Worm (Caenorhabditis elegans) whole organism, L1 larva: ENCODE results near the gene elli-1.

Source experiments
- C16A3.4 ChIP-seq: fragments of 150-350 bp; optimal IDR thresholded peaks from 2 replicates; lab custom pipeline; 2014; ENCODE audit warnings: missing biosample characterization, missing genetic modification characterization
- C34B4.2 ChIP-seq: sonication (generic microtip); optimal IDR thresholded peaks from 2 replicates; lab custom pipeline; 2017; ENCODE audit warnings: mild to moderate bottlenecking, missing genetic modification characterization, missing compliant biosample characterization
- F16B12.6 ChIP-seq: fragments of 150-350 bp; optimal IDR thresholded peaks from 2 replicates; lab custom pipeline; 2014; ENCODE audit warnings: missing biosample characterization, missing genetic modification characterization
- blmp-1 ChIP-seq: fragments of 150-350 bp; optimal IDR thresholded peaks from 2 replicates; lab custom pipeline; 2014; ENCODE audit warnings: missing biosample characterization, missing genetic modification characterization
- ceh-82 ChIP-seq, 3 experiments: fragments of 150-350 bp in 1 of 3; sonication (generic microtip) in 2 of 3; optimal IDR thresholded peaks; 2 replicates each; lab custom pipeline; 2014 to 2017; ENCODE audit warnings: missing biosample characterization in 3 of 3, missing genetic modification characterization in 3 of 3
- dpl-1 ChIP-seq, 3 experiments: fragments of 150-350 bp in 2 of 3; sonication (generic microtip) in 1 of 3; optimal IDR thresholded peaks; 2 replicates each; lab custom pipeline; 2014 to 2017; ENCODE audit warnings: missing biosample characterization in 3 of 3, missing genetic modification characterization in 3 of 3, missing genetic modification reagents in 3 of 3
- efl-1 ChIP-seq, 4 experiments: fragments of 150-350 bp; optimal IDR thresholded peaks in 3 of 4; peaks in 1 of 4; 1 replicate in 1 of 4; 2 replicates in 3 of 4; lab custom pipeline; 2014; ENCODE audit warnings: missing biosample characterization in 2 of 4, missing genetic modification characterization in 2 of 4, missing genetic modification reagents in 2 of 4
- egl-13 ChIP-seq: sonication (generic microtip); optimal IDR thresholded peaks from 2 replicates; lab custom pipeline; 2016; ENCODE audit warnings: missing genotype, missing genetic modification reagents, missing genetic modification characterization, missing compliant biosample characterization
- elt-2 ChIP-seq: sonication (generic microtip); optimal IDR thresholded peaks from 2 replicates; lab custom pipeline; 2016; ENCODE audit warnings: missing genetic modification characterization, mild to moderate bottlenecking, inconsistent platforms, missing compliant biosample characterization, missing genetic modification reagents
- elt-3 ChIP-seq, 6 experiments: fragments of 150-350 bp in 1 of 6; sonication (generic microtip); optimal IDR thresholded peaks; 2 replicates each; lab custom pipeline; 2017 to 2018; ENCODE audit warnings: missing biosample characterization in 6 of 6, missing genetic modification characterization in 6 of 6, inconsistent platforms in 1 of 6
- fkh-10 ChIP-seq: sonication (generic microtip); optimal IDR thresholded peaks from 2 replicates; lab custom pipeline; 2017; ENCODE audit warnings: missing biosample characterization, missing genetic modification reagents, missing genetic modification characterization
- fkh-4 ChIP-seq: sonication (generic microtip); optimal IDR thresholded peaks from 2 replicates; lab custom pipeline; 2016; ENCODE audit warnings: missing compliant biosample characterization, missing genetic modification characterization, borderline replicate concordance
- fkh-8 ChIP-seq: sonication (generic microtip); optimal IDR thresholded peaks from 2 replicates; lab custom pipeline; 2016; ENCODE audit warnings: mild to moderate bottlenecking, missing genetic modification characterization, missing compliant biosample characterization
- fos-1 ChIP-seq: fragments of 150-350 bp; optimal IDR thresholded peaks from 2 replicates; lab custom pipeline; 2014; ENCODE audit warnings: missing biosample characterization, missing genetic modification characterization
- hlh-17 ChIP-seq: fragments of 200-800 bp; sonication (Bioruptor generic); optimal IDR thresholded peaks from 2 replicates; lab custom pipeline; 2018; ENCODE audit warnings: missing genetic modification characterization, mild to moderate bottlenecking, missing compliant biosample characterization, moderate library complexity, borderline replicate concordance
- hpl-2 ChIP-seq: fragments of 150-350 bp; optimal IDR thresholded peaks from 2 replicates; lab custom pipeline; 2014; ENCODE audit warnings: missing biosample characterization, missing genetic modification reagents, missing genetic modification characterization
- irx-1 ChIP-seq: sonication (generic microtip); optimal IDR thresholded peaks from 2 replicates; lab custom pipeline; 2016; ENCODE audit warnings: missing genetic modification characterization, missing compliant biosample characterization
- isw-1 ChIP-seq: fragments of 200-800 bp; sonication (Bioruptor generic); IDR thresholded peaks from 2 replicates; pipeline ENCODE4 v1.3.6; 2022; ENCODE audit warnings: missing genetic modification characterization, missing compliant biosample characterization
- jun-1 ChIP-seq: fragments of 150-350 bp; optimal IDR thresholded peaks from 2 replicates; lab custom pipeline; 2014; ENCODE audit warnings: missing biosample characterization, missing genetic modification reagents, missing genetic modification characterization
- lin-13 ChIP-seq: fragments of 150-350 bp; optimal IDR thresholded peaks from 2 replicates; lab custom pipeline; 2014; ENCODE audit warnings: missing biosample characterization, missing genetic modification reagents, missing genetic modification characterization
- lin-14 ChIP-seq: fragments of 200-800 bp; sonication (Bioruptor generic); optimal IDR thresholded peaks from 2 replicates; lab custom pipeline; 2018; ENCODE audit warnings: mild to moderate bottlenecking, missing genetic modification characterization, moderate library complexity, missing compliant biosample characterization
- lin-35 ChIP-seq, 2 experiments: fragments of 150-350 bp; optimal IDR thresholded peaks; 2 replicates each; lab custom pipeline; 2014; ENCODE audit warnings: missing biosample characterization in 2 of 2, missing genetic modification characterization in 2 of 2, missing genetic modification reagents in 2 of 2
- lir-3 ChIP-seq: sonication (generic microtip); optimal IDR thresholded peaks from 2 replicates; lab custom pipeline; 2016; ENCODE audit warnings: mild to moderate bottlenecking, missing genetic modification characterization, moderate library complexity, missing compliant biosample characterization; ENCODE audit not compliant: poor library complexity
- lsy-2 ChIP-seq, 2 experiments: fragments of 150-350 bp; optimal IDR thresholded peaks; 2 replicates each; lab custom pipeline; 2014; ENCODE audit warnings: missing biosample characterization in 2 of 2, missing genetic modification characterization in 2 of 2
- mdl-1 ChIP-seq, 2 experiments: fragments of 150-350 bp; optimal IDR thresholded peaks; 2 replicates each; lab custom pipeline; 2014 to 2017; ENCODE audit warnings: missing biosample characterization in 2 of 2, missing genetic modification characterization in 2 of 2, inconsistent platforms in 1 of 2
- mep-1 ChIP-seq: fragments of 150-350 bp; optimal IDR thresholded peaks from 2 replicates; lab custom pipeline; 2014; ENCODE audit warnings: missing biosample characterization, missing genetic modification characterization
- nhr-12 ChIP-seq: sonication (generic microtip); optimal IDR thresholded peaks from 2 replicates; lab custom pipeline; 2017; ENCODE audit warnings: missing biosample characterization, missing genetic modification characterization
- nhr-19 ChIP-seq: fragments of 200-800 bp; sonication (Bioruptor generic); conservative IDR thresholded peaks from 2 replicates; pipeline ENCODE4 v1.3.6; 2022; ENCODE audit warnings: missing genetic modification characterization, missing compliant biosample characterization
- nhr-20 ChIP-seq: sonication (generic microtip); optimal IDR thresholded peaks from 2 replicates; lab custom pipeline; 2016; ENCODE audit warnings: mild to moderate bottlenecking, missing genetic modification characterization, missing compliant biosample characterization
- nhr-237 ChIP-seq: fragments of 150-350 bp; optimal IDR thresholded peaks from 2 replicates; lab custom pipeline; 2014; ENCODE audit warnings: missing biosample characterization, missing genetic modification characterization
- nhr-47 ChIP-seq: sonication (generic microtip); optimal IDR thresholded peaks from 2 replicates; lab custom pipeline; 2016; ENCODE audit warnings: mild to moderate bottlenecking, missing genetic modification characterization, moderate library complexity, missing compliant biosample characterization
- nhr-71 ChIP-seq: sonication (generic microtip); optimal IDR thresholded peaks from 2 replicates; lab custom pipeline; 2016; ENCODE audit warnings: mild to moderate bottlenecking, missing genetic modification characterization, moderate library complexity, missing compliant biosample characterization
- nhr-84 ChIP-seq: sonication (generic microtip); optimal IDR thresholded peaks from 2 replicates; lab custom pipeline; 2017; ENCODE audit warnings: missing biosample characterization, missing genetic modification characterization
- nhr-85 ChIP-seq: sonication (generic microtip); peaks from one replicate; lab custom pipeline; 2016; ENCODE audit warnings: missing genetic modification characterization, inconsistent platforms, missing compliant biosample characterization
- pag-3 ChIP-seq: sonication (generic microtip); optimal IDR thresholded peaks from 2 replicates; lab custom pipeline; 2017; ENCODE audit warnings: missing genetic modification characterization, mild to moderate bottlenecking, missing compliant biosample characterization, antibody characterized with exemption, borderline replicate concordance; ENCODE audit not compliant: insufficient read depth
- rnt-1 ChIP-seq: sonication (generic microtip); optimal IDR thresholded peaks from 2 replicates; lab custom pipeline; 2016; ENCODE audit warnings: mild to moderate bottlenecking, missing genetic modification characterization, moderate library complexity, missing compliant biosample characterization
- skn-1 ChIP-seq: fragments of 150-350 bp; optimal IDR thresholded peaks from 2 replicates; lab custom pipeline; 2014; ENCODE audit warnings: missing biosample characterization, missing genetic modification characterization
- snpc-4 ChIP-seq: fragments of 150-350 bp; optimal IDR thresholded peaks from 2 replicates; lab custom pipeline; 2014; ENCODE audit warnings: missing biosample characterization, missing genetic modification characterization
- snu-23 ChIP-seq: sonication (generic microtip); optimal IDR thresholded peaks from 2 replicates; lab custom pipeline; 2016; ENCODE audit warnings: missing genetic modification characterization, missing compliant biosample characterization
- sptf-1 ChIP-seq: fragments of 150-350 bp; optimal IDR thresholded peaks from 2 replicates; lab custom pipeline; 2014; ENCODE audit warnings: missing biosample characterization, missing genetic modification characterization
- swsn-7 ChIP-seq: sonication (generic microtip); optimal IDR thresholded peaks from 2 replicates; lab custom pipeline; 2016; ENCODE audit warnings: missing genetic modification characterization, missing compliant biosample characterization
- tlp-1 ChIP-seq: fragments of 150-350 bp; optimal IDR thresholded peaks from 2 replicates; lab custom pipeline; 2014; ENCODE audit warnings: missing biosample characterization, missing genetic modification characterization
- unc-86 ChIP-seq: sonication (generic microtip); optimal IDR thresholded peaks from 2 replicates; lab custom pipeline; 2016; ENCODE audit warnings: missing genetic modification characterization, missing compliant biosample characterization
- unc-98 ChIP-seq: fragments of 200-800 bp; sonication (Bioruptor generic); IDR thresholded peaks from 2 replicates; pipeline ENCODE4 v1.3.6; 2022; ENCODE audit warnings: missing genetic modification characterization, missing compliant biosample characterization
- xbp-1 ChIP-seq: sonication (generic microtip); optimal IDR thresholded peaks from 2 replicates; lab custom pipeline; 2016; ENCODE audit warnings: missing genetic modification characterization, missing compliant biosample characterization
- zag-1 ChIP-seq: fragments of 150-350 bp; optimal IDR thresholded peaks from 2 replicates; lab custom pipeline; 2014; ENCODE audit warnings: missing biosample characterization, missing genetic modification characterization
- zip-4 ChIP-seq: fragments of 200-800 bp; sonication (Bioruptor generic); optimal IDR thresholded peaks from 2 replicates; lab custom pipeline; 2018; ENCODE audit warnings: mild to moderate bottlenecking, missing genetic modification characterization, moderate library complexity, missing compliant biosample characterization
- ztf-11 ChIP-seq, 2 experiments: sonication (generic microtip); optimal IDR thresholded peaks; 2 replicates each; lab custom pipeline; 2016 to 2017; ENCODE audit warnings: missing genetic modification characterization in 2 of 2, missing biosample characterization in 1 of 2, missing compliant biosample characterization in 1 of 2
- ztf-4 ChIP-seq: fragments of 150-350 bp; optimal IDR thresholded peaks from 2 replicates; lab custom pipeline; 2014; ENCODE audit warnings: missing biosample characterization, missing genetic modification characterization

elli-1 gene

DNA sequence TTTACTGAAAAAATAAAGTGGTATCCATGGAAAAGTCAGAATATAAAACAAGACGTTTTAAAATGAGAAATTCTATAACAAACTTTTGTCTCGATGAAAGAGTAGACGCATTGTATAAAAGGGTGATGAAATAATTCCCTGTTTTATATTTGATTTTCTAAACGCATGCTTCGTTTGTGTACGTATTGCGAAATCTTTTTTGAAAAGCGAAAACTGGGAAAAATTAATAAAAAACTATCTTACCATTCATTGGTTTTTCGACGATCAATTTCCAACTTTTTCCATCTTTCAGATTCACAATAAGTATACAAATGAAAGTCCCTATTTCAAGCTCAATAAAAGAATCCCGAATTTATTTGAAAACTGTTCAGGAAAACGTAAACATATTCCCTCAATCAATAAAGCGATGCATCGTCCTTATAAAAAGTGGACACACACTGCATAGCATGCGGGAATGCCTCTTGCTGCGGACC, 30.3 kb upstream of the elli-1 start, which contains the start of gene C33D9.13:
Gene C33D9.13, minus strand, starts transcription at position 423 of the 473 bp plus-strand sequence.
- TF ChIP-seq jun-1 (tag; lab: Kevin White, UChicago) (no peak), snu-23 (GFP tag; lab: Kevin White, UChicago) (no peak), zip-4 (GFP tag; lab: Kevin White, UChicago) (peak; percentile 53), skn-1 (tag; lab: Kevin White, UChicago) (peak; percentile 32)

DNA sequence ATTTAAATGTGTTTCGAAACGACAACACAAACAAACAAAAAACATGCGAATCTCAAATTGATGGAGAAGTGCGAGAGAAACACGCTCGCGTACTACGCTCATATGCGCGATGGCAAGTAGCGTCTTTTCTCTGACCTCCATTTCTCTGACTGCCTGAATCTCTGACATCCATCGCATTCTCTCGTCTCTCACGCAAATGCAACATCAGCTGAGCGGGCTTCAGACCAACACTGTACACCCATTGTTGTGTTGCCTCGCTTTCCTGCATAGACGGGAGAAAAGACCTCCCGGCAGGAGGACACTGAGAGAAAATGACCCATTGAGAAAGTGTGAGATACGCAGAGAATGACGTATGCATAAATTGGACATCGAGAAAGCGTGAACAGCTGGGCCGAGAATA, 27.5 kb upstream of the elli-1 start:
- TF ChIP-seq blmp-1 (peak; percentile 95), zag-1 (tag; lab: Kevin White, UChicago) (no peak), ztf-4 (tag; lab: Kevin White, UChicago) (peak; percentile 47), sptf-1 (tag; lab: Kevin White, UChicago) (no peak), elt-3 (tag; optimal IDR thresholded peaks at IDR 0.05; lab: Kevin White, UChicago) (peak in 2 of 6 experiments; percentile 35 to 56), swsn-7 (tag; lab: Kevin White, UChicago) (peak; percentile 56), snpc-4 (tag; lab: Kevin White, UChicago) (peak; percentile 23), irx-1 (tag; lab: Kevin White, UChicago) (peak; percentile 62), nhr-85 (tag; lab: Kevin White, UChicago) (peak; percentile 99), egl-13 (tag; lab: Kevin White, UChicago) (no peak), snu-23 (GFP tag; lab: Kevin White, UChicago) (peak; percentile 84), fkh-10 (GFP tag; lab: Kevin White, UChicago) (no peak), xbp-1 (tag; lab: Kevin White, UChicago) (peak; percentile 61), elt-2 (tag; lab: Kevin White, UChicago) (peak; percentile 43), ztf-11 (tag; optimal IDR thresholded peaks at IDR 0.05; lab: Kevin White, UChicago) (peak in 1 of 2 experiments; percentile 31), hlh-17 (GFP tag; lab: Kevin White, UChicago) (no peak), tlp-1 (no peak), lin-13 (GFP tag; lab: Kevin White, UChicago) (peak; percentile 39), isw-1 (GFP tag; lab: Robert Waterston, UW) (peak; percentile 15; the same call in 1 of the 2 replicates), lir-3 (tag; lab: Kevin White, UChicago) (peak; percentile 30), dpl-1 (GFP tag; optimal IDR thresholded peaks at IDR 0.05; lab: Kevin White, UChicago) (peak; percentile 40 to 59 (median 53)), lin-14 (GFP tag; lab: Kevin White, UChicago) (peak; percentile 97), nhr-20 (tag; lab: Kevin White, UChicago) (peak; percentile 81), nhr-71 (tag; lab: Kevin White, UChicago) (peak; percentile 86), nhr-237 (tag; lab: Kevin White, UChicago) (peak; percentile 32), C16A3.4 (tag; lab: Kevin White, UChicago) (peak; percentile 83), lin-35 (GFP tag; optimal IDR thresholded peaks at IDR 0.05; lab: Kevin White, UChicago) (peak; percentile 52 to 83), nhr-12 (tag; lab: Kevin White, UChicago) (no peak), mep-1 (tag; lab: Kevin White, UChicago) (peak; percentile 80), fkh-4 (tag; lab: Kevin White, UChicago) (no peak), nhr-47 (tag; lab: Kevin White, UChicago) (peak; percentile 68), nhr-19 (peak; percentile 62), mdl-1 (tag; optimal IDR thresholded peaks at IDR 0.05; lab: Kevin White, UChicago) (peak in 1 of 2 experiments; percentile 85), nhr-84 (tag; lab: Kevin White, UChicago) (no peak), unc-86 (tag; lab: Kevin White, UChicago) (peak; percentile 49), unc-98 (no peak), rnt-1 (tag; lab: Kevin White, UChicago) (peak; percentile 62), fos-1 (no peak), skn-1 (tag; lab: Kevin White, UChicago) (peak; percentile 49), hpl-2 (GFP tag; lab: Kevin White, UChicago) (peak; percentile 46), ceh-82 (tag; optimal IDR thresholded peaks at IDR 0.05; lab: Kevin White, UChicago) (peak; percentile 7 to 70 (median 18)), F16B12.6 (no peak), efl-1 (optimal IDR thresholded peaks at IDR 0.05; lab: Kevin White, UChicago) (peak; percentile 68 to 70), efl-1 (GFP tag; optimal IDR thresholded peaks at IDR 0.05 in 1 of 2; lab: Kevin White, UChicago) (peak; percentile 32 to 94), lsy-2 (tag; optimal IDR thresholded peaks at IDR 0.05; lab: Kevin White, UChicago) (peak; percentile 71 to 83), pag-3 (tag; lab: Kevin White, UChicago) (peak; percentile 78), fkh-8 (tag; lab: Kevin White, UChicago) (no peak), C34B4.2 (tag; lab: Kevin White, UChicago) (no peak)
